Fruit fly (Drosophila melanogaster) whole organism: Measurements from ENCODE around the gene Gabat.

ENCODE experiments used
- CG8478 ChIP-seq: fragments of >200 bp; optimal IDR thresholded peaks from 2 replicates; lab custom pipeline; 2018; ENCODE audit warnings: inconsistent platforms
- Dll ChIP-seq: fragments of >200 bp; optimal IDR thresholded peaks from 2 replicates; lab custom pipeline; 2017
- EcR ChIP-seq, 2 experiments: fragments of >200 bp; optimal IDR thresholded peaks; 2 replicates each; lab custom pipeline; 2017; ENCODE audit warnings: missing biosample characterization in 2 of 2, missing genetic modification characterization in 2 of 2, missing genetic modification reagents in 2 of 2
- pan ChIP-seq: fragments of >200 bp; optimal IDR thresholded peaks from 2 replicates; lab custom pipeline; 2017
- psq ChIP-seq: fragments of >200 bp; optimal IDR thresholded peaks from 2 replicates; lab custom pipeline; 2017
- usp ChIP-seq: fragments of >200 bp; optimal IDR thresholded peaks from 2 replicates; lab custom pipeline; 2017; ENCODE audit warnings: missing biosample characterization, missing genetic modification characterization, mixed read lengths

Gabat gene

DNA sequence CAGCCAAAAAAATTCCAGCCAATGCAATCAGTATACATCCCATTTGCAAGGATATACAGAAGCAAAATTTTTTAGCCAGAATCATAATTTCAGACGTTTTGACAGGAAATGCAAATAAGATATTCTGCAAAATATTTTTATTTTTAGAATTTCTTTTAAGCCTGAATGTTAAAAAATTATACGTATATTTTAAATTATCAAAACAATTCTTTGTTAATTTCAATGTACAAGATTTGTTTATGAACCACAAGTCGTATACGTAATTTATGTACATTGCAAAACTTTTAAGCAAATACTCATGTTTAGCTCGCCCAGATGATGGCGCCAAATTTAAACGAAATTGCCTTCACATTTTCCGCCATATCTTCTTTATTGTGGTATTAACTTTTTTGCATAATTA is 46.1 kb downstream of the Gabat start, which contains the start of gene CG42654:
CG42654 (minus strand) TSS at position 101 of the 400 bp plus-strand sequence.
- TF ChIP-seq EcR (GFP tag; optimal IDR thresholded peaks at IDR 0.05; lab: Kevin White, UChicago) (no peak), psq (lab: Kevin White, UChicago) (no peak), usp (GFP tag; lab: Kevin White, UChicago) (no peak), pan (no peak)

dm6 chr3L:19953612-19954011 is 46.9 kb downstream of the Gabat start, which contains the start of gene CG42655:
Gene CG42655 (minus strand): TSS chr3L:19953712.
- TF ChIP-seq pan (no peak), Dll (no peak), EcR (GFP tag; optimal IDR thresholded peaks at IDR 0.05; lab: Kevin White, UChicago) (no peak), usp (GFP tag; lab: Kevin White, UChicago) (no peak), CG8478 (lab: Kevin White, UChicago) (no peak), psq (lab: Kevin White, UChicago) (no peak)

DNA sequence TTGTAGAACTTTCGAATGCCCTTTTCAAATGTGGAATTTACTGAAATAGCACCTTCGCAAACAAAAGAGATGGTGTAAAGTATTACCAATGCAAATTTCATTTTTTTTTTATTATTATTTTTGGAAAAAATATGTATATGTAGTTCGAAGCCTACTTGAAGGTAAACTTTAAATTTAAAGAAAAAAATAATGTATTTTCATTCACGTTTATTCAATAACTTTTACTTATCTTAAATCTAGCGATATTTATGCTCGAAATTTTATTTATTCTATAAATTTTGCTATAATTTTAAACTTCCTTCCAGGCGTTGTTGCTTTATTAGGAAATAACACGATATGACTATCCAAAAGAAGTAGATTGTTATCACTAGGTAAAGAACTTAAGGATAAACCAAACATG is 47.8 kb downstream of the Gabat start, which contains the start of gene CG33710:
CG33710 (minus strand) TSS at position 101 of the 400 bp plus-strand sequence.
- TF ChIP-seq EcR (GFP tag; optimal IDR thresholded peaks at IDR 0.05; lab: Kevin White, UChicago) = no peak
- TF ChIP-seq pan = no peak
- TF ChIP-seq psq (lab: Kevin White, UChicago) = no peak
- no peak for TF ChIP-seq CG8478 (lab: Kevin White, UChicago)
- TF ChIP-seq usp (GFP tag; lab: Kevin White, UChicago) = no peak
- no peak for TF ChIP-seq Dll

dm6 chr3L:19951868-19952267 is 48.6 kb downstream of the Gabat start, which contains the start of gene CG34258:
Gene CG34258 (minus strand): TSS chr3L:19951968.
- TF ChIP-seq CG8478 (lab: Kevin White, UChicago) = no peak
- no peak for TF ChIP-seq EcR (GFP tag; optimal IDR thresholded peaks at IDR 0.05; lab: Kevin White, UChicago)
- TF ChIP-seq pan = no peak
- no peak for TF ChIP-seq psq (lab: Kevin White, UChicago)
- no peak for TF ChIP-seq Dll
- no peak for TF ChIP-seq usp (GFP tag; lab: Kevin White, UChicago)

DNA sequence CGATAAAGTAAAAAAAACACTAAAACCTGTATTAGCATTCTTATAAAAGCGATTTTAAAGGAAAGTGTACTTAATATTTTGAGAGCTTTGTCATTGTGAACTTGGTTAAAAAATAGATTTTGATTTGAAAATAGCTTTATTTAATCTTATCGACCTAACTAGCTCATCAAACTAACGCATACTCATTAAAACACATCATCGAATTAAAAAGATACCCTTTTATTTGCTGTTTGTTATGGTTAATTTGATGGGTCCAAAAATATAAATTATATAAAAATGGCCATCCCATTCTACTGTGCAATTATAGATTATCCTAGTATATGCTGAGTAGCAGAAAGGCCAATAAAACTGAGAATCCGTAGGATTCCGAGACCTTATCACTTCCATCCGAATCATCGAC is 49.5 kb downstream of the Gabat start, which contains the start of gene CG32219:
CG32219 (minus strand) TSS at position 101 of the 400 bp plus-strand sequence.
- TF ChIP-seq EcR (GFP tag; optimal IDR thresholded peaks at IDR 0.05; lab: Kevin White, UChicago) = no peak
- TF ChIP-seq pan = no peak
